Fruit fly (Drosophila melanogaster): ENCODE data around the gene CG11279.

The CG11279 gene

DNA sequence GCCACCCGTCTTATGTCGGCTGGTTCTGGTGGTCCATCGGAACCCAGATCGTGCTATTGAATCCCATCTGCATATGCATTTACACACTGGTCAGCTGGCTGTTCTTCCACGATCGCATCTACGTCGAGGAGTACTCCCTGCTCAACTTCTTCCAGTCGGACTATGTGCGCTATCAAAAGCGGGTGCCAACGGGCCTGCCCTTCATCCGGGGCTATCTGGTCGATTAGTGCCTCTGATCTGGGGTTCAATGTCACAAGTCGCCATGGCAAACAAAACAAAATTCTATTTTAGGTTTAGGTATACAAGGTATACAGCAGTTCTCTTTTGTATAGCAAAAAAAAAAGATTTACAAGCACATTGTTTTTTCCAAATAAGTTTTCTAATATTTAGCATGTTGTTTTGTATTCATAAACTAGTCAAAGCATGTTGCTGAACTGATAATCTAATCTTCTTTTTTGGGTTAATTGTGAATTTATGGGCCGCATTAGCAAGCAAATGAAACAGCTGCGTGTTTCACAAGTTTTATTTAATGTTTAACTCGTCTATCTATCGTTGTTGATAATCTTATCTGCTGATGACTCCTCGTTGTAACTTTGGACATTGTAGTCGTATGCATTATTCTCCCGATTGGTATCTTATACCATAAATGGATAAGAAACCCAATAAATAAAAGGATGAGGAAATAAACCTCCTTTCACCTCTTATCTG lies 27.4 kb upstream of the CG11279 start:
- TF ChIP-seq psq (GFP tag; optimal IDR thresholded peaks at IDR 0.05) (no peak), tai (GFP tag; optimal IDR thresholded peaks at IDR 0.05) (peak; percentile 35), sage (GFP tag; optimal IDR thresholded peaks at IDR 0.05) (no peak), Jra (GFP tag; optimal IDR thresholded peaks at IDR 0.05) (no peak)

DNA sequence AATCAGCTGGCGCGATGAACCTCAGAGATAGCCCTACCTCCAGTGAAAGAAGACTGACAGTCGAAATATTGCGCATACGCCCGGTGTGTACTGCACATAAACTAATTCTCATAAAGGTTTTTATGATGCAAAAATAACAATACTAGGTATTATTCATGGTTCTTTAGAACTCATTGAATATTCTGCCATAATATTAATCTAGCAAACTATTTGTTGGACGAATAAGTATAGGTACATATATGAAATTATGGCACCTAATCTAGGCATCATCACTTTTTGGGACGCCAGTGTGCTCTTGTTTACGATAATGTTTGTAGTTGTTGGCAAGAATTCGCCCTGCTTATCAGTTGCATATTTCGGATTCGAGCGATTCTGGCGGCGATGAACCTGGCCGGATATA lies 25.1 kb upstream of the CG11279 start:
- peak; percentile 78 for TF ChIP-seq fru (GFP tag; optimal IDR thresholded peaks at IDR 0.05)
- peak; percentile 74 for TF ChIP-seq h (GFP tag; optimal IDR thresholded peaks at IDR 0.05)
- peak; percentile 53 for TF ChIP-seq dsf (GFP tag; optimal IDR thresholded peaks at IDR 0.05; ENCODE audit: borderline replicate concordance)
- no peak for TF ChIP-seq CG9705 (GFP tag; optimal IDR thresholded peaks at IDR 0.05)
- peak; percentile 78 for TF ChIP-seq ey (GFP tag; optimal IDR thresholded peaks at IDR 0.05)
- no peak for TF ChIP-seq jim (GFP tag; optimal IDR thresholded peaks at IDR 0.05)
- no peak for TF ChIP-seq Dfd (GFP tag; optimal IDR thresholded peaks at IDR 0.05)
- peak; percentile 38 for TF ChIP-seq CG32264 (GFP tag; optimal IDR thresholded peaks at IDR 0.05)
- TF ChIP-seq HLH106 (tag; optimal IDR thresholded peaks at IDR 0.05): peak; percentile 61
- TF ChIP-seq rgr (GFP tag; optimal IDR thresholded peaks at IDR 0.05): peak; percentile 75
- no peak for TF ChIP-seq usp (GFP tag; optimal IDR thresholded peaks at IDR 0.05)
- peak; percentile 57 for TF ChIP-seq psq (GFP tag; optimal IDR thresholded peaks at IDR 0.05)
- peak; percentile 4 for TF ChIP-seq Jra (GFP tag; optimal IDR thresholded peaks at IDR 0.05)
- TF ChIP-seq CrebA (GFP tag; optimal IDR thresholded peaks at IDR 0.05; ENCODE audit: borderline replicate concordance): no peak
- peak; percentile 58 for TF ChIP-seq Hnf4 (GFP tag; optimal IDR thresholded peaks at IDR 0.05)
- peak; percentile 61 for TF ChIP-seq Sp1 (GFP tag; optimal IDR thresholded peaks at IDR 0.05)
- TF ChIP-seq Hr83 (GFP tag; optimal IDR thresholded peaks at IDR 0.05; ENCODE audit: poor library complexity, severe bottlenecking): no peak
- peak; percentile 31 for TF ChIP-seq dmrt93B (GFP tag; optimal IDR thresholded peaks at IDR 0.05)
- TF ChIP-seq lola (GFP tag; optimal IDR thresholded peaks at IDR 0.05): no peak
- peak; percentile 75 for TF ChIP-seq br (GFP tag; optimal IDR thresholded peaks at IDR 0.05)
- peak; percentile 72 for TF ChIP-seq OdsH (GFP tag; optimal IDR thresholded peaks at IDR 0.05)
- TF ChIP-seq foxo (GFP tag; optimal IDR thresholded peaks at IDR 0.05): peak in 1 of 2 experiments; percentile 78
- peak; percentile 50 for TF ChIP-seq brk (GFP tag; optimal IDR thresholded peaks at IDR 0.05)
- no peak for TF ChIP-seq Vsx2 (GFP tag; optimal IDR thresholded peaks at IDR 0.05; ENCODE audit: partially characterized antibody)
- TF ChIP-seq N (GFP tag; optimal IDR thresholded peaks at IDR 0.05): no peak
- peak; percentile 80 for TF ChIP-seq tai (GFP tag; optimal IDR thresholded peaks at IDR 0.05)
- TF ChIP-seq Rel (GFP tag; optimal IDR thresholded peaks at IDR 0.05): no peak
- TF ChIP-seq Rel (tag; optimal IDR thresholded peaks at IDR 0.05): no peak

- TF ChIP-seq rgr (GFP tag; optimal IDR thresholded peaks at IDR 0.05): peak; percentile 40
- no peak for TF ChIP-seq pan (optimal IDR thresholded peaks at IDR 0.05)
- peak; percentile 39 for TF ChIP-seq Hr83 (GFP tag; optimal IDR thresholded peaks at IDR 0.05; ENCODE audit: poor library complexity, severe bottlenecking)
- no peak for TF ChIP-seq Rel (GFP tag; optimal IDR thresholded peaks at IDR 0.05)
- TF ChIP-seq Rel (tag; optimal IDR thresholded peaks at IDR 0.05): peak; percentile 78
- peak; percentile 10 for TF ChIP-seq h (GFP tag; optimal IDR thresholded peaks at IDR 0.05)
Measured at dm6 chr3L:13022160-13022853, 24.5 kb upstream of the CG11279 start, which contains the start of gene Adk2. TSS of gene Adk2 (minus strand) at chr3L:13022688.

DNA sequence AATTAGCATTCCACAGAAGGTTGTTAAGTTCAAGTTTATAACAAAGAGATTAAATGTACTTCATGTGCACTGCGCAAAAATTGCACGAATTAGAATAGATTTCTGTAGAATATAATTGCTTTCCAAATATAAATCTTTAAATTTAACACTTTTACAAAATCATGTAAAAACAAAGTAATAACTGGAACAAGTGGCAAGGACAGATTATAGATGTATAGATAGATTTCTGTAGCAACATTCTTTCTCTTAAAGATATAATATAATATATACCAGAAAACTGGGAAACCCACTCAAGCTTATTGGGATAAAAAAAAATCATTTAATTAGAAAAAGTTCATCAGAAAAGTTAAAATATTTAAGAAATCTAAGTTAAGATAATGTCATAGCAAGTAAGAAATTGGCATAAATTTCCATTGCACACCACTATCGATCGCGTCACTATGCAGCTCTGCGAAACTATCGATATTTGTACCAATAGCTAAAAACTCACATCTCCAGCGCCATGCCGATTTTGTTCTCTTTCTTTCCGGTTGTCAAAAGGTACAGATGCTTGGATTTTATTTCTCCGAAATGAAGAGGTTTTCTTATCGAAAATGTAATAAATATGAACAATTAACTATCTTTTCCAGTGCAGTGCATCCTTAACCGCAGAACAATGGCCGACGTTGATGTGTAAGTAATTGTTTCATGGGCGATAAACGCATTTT lies 23.8 kb upstream of the CG11279 start, which contains the start of gene RpS12:
Gene RpS12, plus strand, starts transcription at position 499 of the 707 bp plus-strand sequence.
- peak; percentile 71 for TF ChIP-seq Hnf4 (GFP tag; optimal IDR thresholded peaks at IDR 0.05)
- peak; percentile 50 for TF ChIP-seq HLH106 (tag; optimal IDR thresholded peaks at IDR 0.05)
- TF ChIP-seq Rel (GFP tag; optimal IDR thresholded peaks at IDR 0.05): no peak
- TF ChIP-seq Rel (tag; optimal IDR thresholded peaks at IDR 0.05): peak; percentile 39
- peak; percentile 57 for TF ChIP-seq br (GFP tag; optimal IDR thresholded peaks at IDR 0.05)
- peak; percentile 32 for TF ChIP-seq Dif (GFP tag; optimal IDR thresholded peaks at IDR 0.05; ENCODE audit: partially characterized antibody)
- peak; percentile 36 for TF ChIP-seq sage (GFP tag; optimal IDR thresholded peaks at IDR 0.05)
- TF ChIP-seq lola (GFP tag; optimal IDR thresholded peaks at IDR 0.05): no peak
- TF ChIP-seq sv (GFP tag; optimal IDR thresholded peaks at IDR 0.05): peak; percentile 82
- peak; percentile 79 for TF ChIP-seq CG9705 (GFP tag; optimal IDR thresholded peaks at IDR 0.05)
- peak; percentile 40 for TF ChIP-seq Jra (GFP tag; optimal IDR thresholded peaks at IDR 0.05)
- TF ChIP-seq Abd-B (GFP tag; optimal IDR thresholded peaks at IDR 0.05): no peak
- peak; percentile 61 for TF ChIP-seq fru (GFP tag; optimal IDR thresholded peaks at IDR 0.05)
- no peak for TF ChIP-seq CG32264 (GFP tag; optimal IDR thresholded peaks at IDR 0.05)
- TF ChIP-seq dmrt93B (GFP tag; optimal IDR thresholded peaks at IDR 0.05): peak; percentile 81
- TF ChIP-seq Mio (GFP tag; optimal IDR thresholded peaks at IDR 0.05): peak; percentile 57
- TF ChIP-seq usp (GFP tag; optimal IDR thresholded peaks at IDR 0.05): no peak
- no peak for TF ChIP-seq Vsx2 (GFP tag; optimal IDR thresholded peaks at IDR 0.05; ENCODE audit: partially characterized antibody)
- peak; percentile 40 for TF ChIP-seq dsf (GFP tag; optimal IDR thresholded peaks at IDR 0.05; ENCODE audit: borderline replicate concordance)
- peak; percentile 56 for TF ChIP-seq psq (GFP tag; optimal IDR thresholded peaks at IDR 0.05)
- TF ChIP-seq foxo (GFP tag; optimal IDR thresholded peaks at IDR 0.05): peak in 1 of 2 experiments; percentile 63
- TF ChIP-seq OdsH (GFP tag; optimal IDR thresholded peaks at IDR 0.05): no peak
- no peak for TF ChIP-seq dl (GFP tag; optimal IDR thresholded peaks at IDR 0.05; ENCODE audit: insufficient read depth in 1 of 2, partially characterized antibody in 2 of 2)
- peak; percentile 18 for TF ChIP-seq Hr78 (GFP tag; optimal IDR thresholded peaks at IDR 0.05)
- peak; percentile 58 for TF ChIP-seq h (GFP tag; optimal IDR thresholded peaks at IDR 0.05)
- peak; percentile 79 for TF ChIP-seq rgr (GFP tag; optimal IDR thresholded peaks at IDR 0.05)
- TF ChIP-seq Hr83 (GFP tag; optimal IDR thresholded peaks at IDR 0.05; ENCODE audit: poor library complexity, severe bottlenecking): peak; percentile 96
- no peak for TF ChIP-seq pan (optimal IDR thresholded peaks at IDR 0.05)
